Fruit fly (Drosophila melanogaster): ENCODE results near the gene CG33342.
A peak's percentile ranks its signal among the peaks of the same experiment; 100 is the strongest.

CG33342 gene

dm6 chr3R:24372662-24373061 lies 4.0 kb upstream of the CG33342 start, which contains the start of gene CG17782:
CG17782 (minus strand) TSS chr3R:24372762.
- TF ChIP-seq CG14711 (tag; optimal IDR thresholded peaks at IDR 0.05) (no peak), pad (GFP tag; optimal IDR thresholded peaks at IDR 0.05) (no peak), Mnt (GFP tag; optimal IDR thresholded peaks at IDR 0.05) (no peak), cic (GFP tag; optimal IDR thresholded peaks at IDR 0.05) (no peak), CG33017 (tag; optimal IDR thresholded peaks at IDR 0.05) (no peak)

dm6 chr3R:24375561-24375960 lies 1.1 kb upstream of the CG33342 start, which contains the start of gene CG17781:
CG17781 (minus strand) TSS chr3R:24375661.
- TF ChIP-seq CG5204 (GFP tag; optimal IDR thresholded peaks at IDR 0.05) (no peak), CG14711 (tag; optimal IDR thresholded peaks at IDR 0.05) (no peak), Hr96 (GFP tag; optimal IDR thresholded peaks at IDR 0.05) (no peak), CG1620 (GFP tag; optimal IDR thresholded peaks at IDR 0.05) (no peak), cnc (optimal IDR thresholded peaks at IDR 0.05) (no peak), CG12768 (GFP tag; optimal IDR thresholded peaks at IDR 0.05) (no peak), Crg-1 (GFP tag; optimal IDR thresholded peaks at IDR 0.05) (no peak), Mnt (GFP tag; optimal IDR thresholded peaks at IDR 0.05) (no peak), bab1 (GFP tag; optimal IDR thresholded peaks at IDR 0.05) (no peak), kay (GFP tag; ENCODE audit: borderline replicate concordance) (no peak), cic (GFP tag; optimal IDR thresholded peaks at IDR 0.05) (no peak), CG11617 (GFP tag; optimal IDR thresholded peaks at IDR 0.05) (no peak), Clk (GFP tag; optimal IDR thresholded peaks at IDR 0.05) (no peak), CG7101 (tag; optimal IDR thresholded peaks at IDR 0.05) (no peak), toe (GFP tag; optimal IDR thresholded peaks at IDR 0.05) (no peak), CG33017 (tag; optimal IDR thresholded peaks at IDR 0.05) (no peak), CG7045 (GFP tag; optimal IDR thresholded peaks at IDR 0.05) (no peak), pad (GFP tag; optimal IDR thresholded peaks at IDR 0.05) (no peak), ovo (GFP tag; optimal IDR thresholded peaks at IDR 0.05) (no peak), tj (GFP tag; optimal IDR thresholded peaks at IDR 0.05) (no peak)

dm6 chr3R:24384952-24385351 lies 8.3 kb downstream of the CG33342 start, which contains the start of gene CG17780:
CG17780 (minus strand) TSS chr3R:24385052.
- TF ChIP-seq pad (GFP tag; optimal IDR thresholded peaks at IDR 0.05) (no peak), cnc (optimal IDR thresholded peaks at IDR 0.05) (no peak), CG1620 (GFP tag; optimal IDR thresholded peaks at IDR 0.05) (no peak), bab1 (GFP tag; optimal IDR thresholded peaks at IDR 0.05) (no peak), CG12768 (GFP tag; optimal IDR thresholded peaks at IDR 0.05) (no peak), cic (GFP tag; optimal IDR thresholded peaks at IDR 0.05) (no peak), Hr96 (GFP tag; optimal IDR thresholded peaks at IDR 0.05) (no peak)

dm6 chr3R:24386434-24386833 lies 9.8 kb downstream of the CG33342 start:
- TF ChIP-seq CG7101 (tag; optimal IDR thresholded peaks at IDR 0.05) (no peak), toe (GFP tag; optimal IDR thresholded peaks at IDR 0.05) (no peak), CG12768 (GFP tag; optimal IDR thresholded peaks at IDR 0.05) (no peak), Hr96 (GFP tag; optimal IDR thresholded peaks at IDR 0.05) (no peak), bab1 (GFP tag; optimal IDR thresholded peaks at IDR 0.05) (no peak), CG5204 (GFP tag; optimal IDR thresholded peaks at IDR 0.05) (no peak), pad (GFP tag; optimal IDR thresholded peaks at IDR 0.05) (no peak), Clk (GFP tag; optimal IDR thresholded peaks at IDR 0.05) (no peak), CG14711 (tag; optimal IDR thresholded peaks at IDR 0.05) (no peak), cic (GFP tag; optimal IDR thresholded peaks at IDR 0.05) (no peak), CG7045 (GFP tag; optimal IDR thresholded peaks at IDR 0.05) (no peak), cnc (optimal IDR thresholded peaks at IDR 0.05) (no peak), kay (GFP tag; ENCODE audit: borderline replicate concordance) (no peak), CG11617 (GFP tag; optimal IDR thresholded peaks at IDR 0.05) (no peak), Mnt (GFP tag; optimal IDR thresholded peaks at IDR 0.05) (no peak), CG33017 (tag; optimal IDR thresholded peaks at IDR 0.05) (no peak), ovo (GFP tag; optimal IDR thresholded peaks at IDR 0.05) (no peak)

- TF ChIP-seq Hr96 (GFP tag; optimal IDR thresholded peaks at IDR 0.05) (no peak), kay (GFP tag; ENCODE audit: borderline replicate concordance) (no peak), CG5204 (GFP tag; optimal IDR thresholded peaks at IDR 0.05) (no peak), pad (GFP tag; optimal IDR thresholded peaks at IDR 0.05) (no peak), ovo (GFP tag; optimal IDR thresholded peaks at IDR 0.05) (no peak), Clk (GFP tag; optimal IDR thresholded peaks at IDR 0.05) (no peak), CG33017 (tag; optimal IDR thresholded peaks at IDR 0.05) (no peak), Crg-1 (GFP tag; optimal IDR thresholded peaks at IDR 0.05) (no peak), CG11617 (GFP tag; optimal IDR thresholded peaks at IDR 0.05) (no peak), CG1620 (GFP tag; optimal IDR thresholded peaks at IDR 0.05) (no peak), CG7045 (GFP tag; optimal IDR thresholded peaks at IDR 0.05) (no peak), CG12768 (GFP tag; optimal IDR thresholded peaks at IDR 0.05) (no peak), CG14711 (tag; optimal IDR thresholded peaks at IDR 0.05) (no peak), Mnt (GFP tag; optimal IDR thresholded peaks at IDR 0.05) (no peak), cnc (optimal IDR thresholded peaks at IDR 0.05) (no peak)
These were observed 13.6 kb downstream of the CG33342 start, which contains the start of the genes CG5768 and CG13615 for dm6 chr3R:24390239-24390638. CG5768 (minus strand) TSS chr3R:24390339. CG13615 (plus strand) TSS chr3R:24390518.

- TF ChIP-seq tj (GFP tag; optimal IDR thresholded peaks at IDR 0.05) (peak; percentile 50), CG12768 (GFP tag; optimal IDR thresholded peaks at IDR 0.05) (no peak)
These were observed 15.7 kb downstream of the CG33342 start, which contains the start of gene CG13616 for dm6 chr3R:24392207-24392939. CG13616 (plus strand) TSS chr3R:24392889.
